Worm (Caenorhabditis elegans) whole organism, L2 larva: Measurements from ENCODE around the gene nhr-255.

Experiments used
- F13H6.1 ChIP-seq: sonication (generic microtip); optimal IDR thresholded peaks from 2 replicates; lab custom pipeline; 2016; ENCODE audit warnings: missing genetic modification characterization, missing compliant biosample characterization
- ama-1 ChIP-seq: fragments of 150-350 bp; optimal IDR thresholded peaks from 2 replicates; lab custom pipeline; 2018; ENCODE audit warnings: inconsistent platforms
- egl-27 ChIP-seq: sonication (generic microtip); optimal IDR thresholded peaks from 3 replicates; lab custom pipeline; 2017; ENCODE audit warnings: missing biosample characterization, missing genetic modification reagents, missing genetic modification characterization
- elt-1 ChIP-seq: fragments of 150-350 bp; optimal IDR thresholded peaks from 2 replicates; lab custom pipeline; 2014; ENCODE audit warnings: missing biosample characterization, missing genetic modification characterization
- fos-1 ChIP-seq: fragments of 150-350 bp; optimal IDR thresholded peaks from 2 replicates; lab custom pipeline; 2014; ENCODE audit warnings: missing biosample characterization, missing genetic modification characterization
- lin-11 ChIP-seq: fragments of 150-350 bp; sonication (generic microtip); optimal IDR thresholded peaks from 2 replicates; lab custom pipeline; 2014; ENCODE audit warnings: missing biosample characterization, missing genetic modification characterization, inconsistent platforms, mixed read lengths
- lin-13 ChIP-seq: fragments of 150-350 bp; optimal IDR thresholded peaks from 2 replicates; lab custom pipeline; 2014; ENCODE audit warnings: missing biosample characterization, missing genetic modification reagents, missing genetic modification characterization
- nhr-10 ChIP-seq: sonication (generic microtip); optimal IDR thresholded peaks from 2 replicates; lab custom pipeline; 2017; ENCODE audit warnings: missing biosample characterization, missing genetic modification characterization
- nhr-25 ChIP-seq: fragments of 150-350 bp; sonication (generic microtip); optimal IDR thresholded peaks from 3 replicates; lab custom pipeline; 2014; ENCODE audit warnings: missing biosample characterization, missing genetic modification characterization
- nhr-77 ChIP-seq: fragments of 150-350 bp; optimal IDR thresholded peaks from 2 replicates; lab custom pipeline; 2014; ENCODE audit warnings: missing biosample characterization, missing genetic modification characterization
- unc-39 ChIP-seq: fragments of 150-350 bp; optimal IDR thresholded peaks from 2 replicates; lab custom pipeline; 2014; ENCODE audit warnings: missing biosample characterization, missing genetic modification characterization
- unc-62 ChIP-seq: fragments of 150-350 bp; optimal IDR thresholded peaks from 2 replicates; lab custom pipeline; 2014; ENCODE audit warnings: missing biosample characterization, missing genetic modification reagents, missing genetic modification characterization
- zag-1 ChIP-seq: fragments of 150-350 bp; optimal IDR thresholded peaks from 2 replicates; lab custom pipeline; 2014; ENCODE audit warnings: missing biosample characterization, missing genetic modification characterization

- no peak for TF ChIP-seq fos-1 (tag; lab: Kevin White, UChicago)
- TF ChIP-seq unc-39 (tag; lab: Kevin White, UChicago) = no peak
- no peak for TF ChIP-seq F13H6.1 (tag; lab: Kevin White, UChicago)
- no peak for TF ChIP-seq elt-1 (tag; lab: Kevin White, UChicago)
- no peak for TF ChIP-seq ama-1 (lab: Kevin White, UChicago)
- TF ChIP-seq nhr-10 (tag; lab: Kevin White, UChicago) = no peak
- no peak for TF ChIP-seq zag-1 (tag; lab: Kevin White, UChicago)
- no peak for TF ChIP-seq nhr-77 (tag; lab: Kevin White, UChicago)
- TF ChIP-seq unc-62 (GFP tag; lab: Kevin White, UChicago) = no peak
- no peak for TF ChIP-seq lin-11 (tag; lab: Kevin White, UChicago)
- TF ChIP-seq nhr-25 (tag; lab: Kevin White, UChicago) = no peak
- no peak for TF ChIP-seq lin-13 (GFP tag; lab: Kevin White, UChicago)
- no peak for TF ChIP-seq egl-27
Measured at ce11 chrX:15742310-15742709, at the start of gene nhr-255.
